Fruit fly (Drosophila melanogaster): Measurements from ENCODE around the gene CG16863.

DNA sequence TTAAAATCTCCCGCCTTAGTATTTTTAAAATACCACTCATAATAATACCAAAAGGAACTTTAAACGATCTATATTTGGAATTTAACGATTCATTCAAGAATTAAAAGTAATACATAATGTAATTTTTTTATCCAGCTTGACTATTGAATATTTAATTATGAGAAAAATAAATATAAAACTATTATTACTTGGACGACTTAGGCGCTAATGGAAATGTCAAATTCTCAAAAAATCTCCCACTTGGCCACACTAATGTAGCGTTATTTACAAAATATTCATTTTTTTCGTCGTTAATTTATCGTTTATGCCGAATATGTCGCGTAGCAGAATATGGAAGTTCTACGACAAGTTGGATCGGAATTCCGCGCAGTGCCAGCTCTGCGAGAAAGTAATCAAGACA, at the start of gene CG16863:
- TF ChIP-seq dpn (GFP tag; optimal IDR thresholded peaks at IDR 0.05) (no peak), dmrt99B (tag; optimal IDR thresholded peaks at IDR 0.05) (no peak), Oaz (GFP tag; IDR thresholded peaks at IDR 0.05) (no peak), CG8388 (GFP tag; optimal IDR thresholded peaks at IDR 0.05) (no peak), cg (GFP tag; optimal IDR thresholded peaks at IDR 0.05) (no peak), CG6683 (GFP tag; optimal IDR thresholded peaks at IDR 0.05) (no peak), CG18599 (GFP tag; optimal IDR thresholded peaks at IDR 0.05) (no peak)

Data from whole organism, embryonic.